Worm (Caenorhabditis elegans) whole organism, L4 larva: ENCODE data around the gene nrsn-1.

ENCODE experiments used
- F37D6.2 ChIP-seq: sonication (generic microtip); optimal IDR thresholded peaks from 2 replicates; lab custom pipeline; 2016; ENCODE audit warnings: mild to moderate bottlenecking, missing genetic modification characterization, missing compliant biosample characterization
- F44E2.7 ChIP-seq: fragments of 200-800 bp; sonication (Bioruptor generic); IDR thresholded peaks from 2 replicates; pipeline ENCODE4 v2.1.2; 2022; ENCODE audit warnings: missing genetic modification characterization, missing compliant biosample characterization
- T20F7.1 ChIP-seq: fragments of 200-800 bp; sonication (Bioruptor generic); optimal IDR thresholded peaks from 2 replicates; lab custom pipeline; 2018; ENCODE audit warnings: mild to moderate bottlenecking, missing genetic modification characterization, missing compliant biosample characterization
- Y5F2A.4 ChIP-seq: fragments of 200-800 bp; sonication (Bioruptor generic); optimal IDR thresholded peaks from 2 replicates; lab custom pipeline; 2018; ENCODE audit warnings: mild to moderate bottlenecking, missing genetic modification characterization, missing compliant biosample characterization
- Y75B8A.6 ChIP-seq: fragments of 200-800 bp; sonication (Bioruptor generic); IDR thresholded peaks from 2 replicates; pipeline ENCODE4 v1.3.6; 2022; ENCODE audit warnings: missing genetic modification reagents, missing genetic modification characterization, missing compliant biosample characterization
- ZK546.5 ChIP-seq, 2 experiments: sonication (generic microtip); optimal IDR thresholded peaks; 2 replicates each; lab custom pipeline; 2017; ENCODE audit warnings: missing biosample characterization in 2 of 2, missing genetic modification characterization in 2 of 2
- aha-1 ChIP-seq: fragments of 150-350 bp; peaks from one replicate; lab custom pipeline; 2014; ENCODE audit warnings: missing biosample characterization, missing genetic modification characterization
- aly-2 ChIP-seq: sonication (generic microtip); optimal IDR thresholded peaks from 2 replicates; lab custom pipeline; 2018; ENCODE audit warnings: missing biosample characterization, missing genetic modification characterization
- arid-1 ChIP-seq: fragments of 200-800 bp; sonication (Bioruptor generic); conservative IDR thresholded peaks from 2 replicates; pipeline ENCODE4 v1.3.6; 2022; ENCODE audit warnings: missing genetic modification reagents, missing genetic modification characterization, missing compliant biosample characterization
- ceh-28 ChIP-seq: fragments of 150-350 bp; optimal IDR thresholded peaks from 2 replicates; lab custom pipeline; 2014; ENCODE audit warnings: missing biosample characterization, missing genetic modification reagents, missing genetic modification characterization
- ces-1 ChIP-seq: fragments of 150-350 bp; sonication (generic microtip); optimal IDR thresholded peaks from 4 replicates; lab custom pipeline; 2014; ENCODE audit warnings: missing biosample characterization, missing genetic modification reagents, missing genetic modification characterization
- ctbp-1 ChIP-seq: fragments of 200-800 bp; sonication (Bioruptor generic); IDR thresholded peaks from 2 replicates; pipeline ENCODE4 v1.3.6; 2022; ENCODE audit warnings: missing genetic modification reagents, missing genetic modification characterization, missing compliant biosample characterization
- daf-16 ChIP-seq, 3 experiments: sonication (generic microtip); optimal IDR thresholded peaks; 2 replicates each; lab custom pipeline; 2016 to 2017; ENCODE audit warnings: missing genetic modification characterization in 3 of 3, missing genetic modification reagents in 3 of 3, mild to moderate bottlenecking in 2 of 3, missing compliant biosample characterization in 2 of 3, missing biosample characterization in 1 of 3, moderate library complexity in 1 of 3
- daf-19 ChIP-seq: fragments of 200-800 bp; sonication (Bioruptor generic); conservative IDR thresholded peaks from 2 replicates; pipeline ENCODE4 v1.3.6; 2022; ENCODE audit warnings: missing genetic modification characterization, missing compliant biosample characterization
- daf-8 ChIP-seq: fragments of 200-800 bp; sonication (Bioruptor generic); IDR thresholded peaks from 2 replicates; pipeline ENCODE4 v1.3.6; 2022; ENCODE audit warnings: missing genetic modification characterization, missing compliant biosample characterization
- dmd-6 ChIP-seq: fragments of 200-800 bp; sonication (Bioruptor generic); IDR thresholded peaks from 2 replicates; pipeline ENCODE4 v1.3.6; 2022; ENCODE audit warnings: missing genetic modification reagents, missing genetic modification characterization, missing compliant biosample characterization
- egl-27 ChIP-seq: sonication (generic microtip); optimal IDR thresholded peaks from 3 replicates; lab custom pipeline; 2017; ENCODE audit warnings: missing biosample characterization, missing genetic modification reagents, missing genetic modification characterization
- fkh-10 ChIP-seq: fragments of 150-350 bp; optimal IDR thresholded peaks from 2 replicates; lab custom pipeline; 2014; ENCODE audit warnings: missing biosample characterization, missing genetic modification reagents, missing genetic modification characterization
- gei-8 ChIP-seq: fragments of 200-800 bp; sonication (Bioruptor generic); optimal IDR thresholded peaks from 2 replicates; lab custom pipeline; 2018; ENCODE audit warnings: mild to moderate bottlenecking, missing genetic modification characterization, missing compliant biosample characterization
- hlh-30 ChIP-seq: sonication (generic microtip); optimal IDR thresholded peaks from 2 replicates; lab custom pipeline; 2017; ENCODE audit warnings: antibody characterized with exemption, mild to moderate bottlenecking, missing genetic modification characterization, missing compliant biosample characterization; ENCODE audit not compliant: insufficient read depth
- hmg-1.1 ChIP-seq: fragments of 200-800 bp; sonication (Bioruptor generic); IDR thresholded peaks from 2 replicates; pipeline ENCODE4 v1.3.6; 2022; ENCODE audit warnings: missing genetic modification reagents, missing genetic modification characterization, missing compliant biosample characterization
- lin-13 ChIP-seq: fragments of 150-350 bp; optimal IDR thresholded peaks from 2 replicates; lab custom pipeline; 2014; ENCODE audit warnings: missing biosample characterization, missing genetic modification reagents, missing genetic modification characterization
- lin-39 ChIP-seq: fragments of 150-350 bp; optimal IDR thresholded peaks from 2 replicates; lab custom pipeline; 2014; ENCODE audit warnings: missing biosample characterization, missing genetic modification reagents, missing genetic modification characterization
- lsy-2 ChIP-seq, 2 experiments: fragments of 150-350 bp in 1 of 2; sonication (generic microtip) in 1 of 2; optimal IDR thresholded peaks; 2 replicates each; lab custom pipeline; 2014 to 2017; ENCODE audit warnings: missing biosample characterization in 2 of 2, missing genetic modification characterization in 2 of 2
- madf-5 ChIP-seq, 2 experiments: fragments of 200-800 bp; sonication (Bioruptor generic); IDR thresholded peaks; 2 replicates each; pipeline ENCODE4 v1.3.6; 2022; ENCODE audit warnings: missing compliant biosample characterization in 2 of 2, missing genetic modification characterization in 2 of 2
- madf-9 ChIP-seq: fragments of 200-800 bp; sonication (Bioruptor generic); conservative IDR thresholded peaks from 2 replicates; pipeline ENCODE4 v1.3.6; 2022; ENCODE audit warnings: missing genetic modification reagents, missing genetic modification characterization, missing compliant biosample characterization
- mdl-1 ChIP-seq, 2 experiments: fragments of 150-350 bp in 1 of 2; sonication (generic microtip) in 1 of 2; optimal IDR thresholded peaks; 2 replicates each; lab custom pipeline; 2014 to 2017; ENCODE audit warnings: missing biosample characterization in 2 of 2, missing genetic modification characterization in 2 of 2
- mep-1 ChIP-seq: fragments of 150-350 bp; sonication (generic microtip); optimal IDR thresholded peaks from 3 replicates; lab custom pipeline; 2014; ENCODE audit warnings: missing biosample characterization, missing genetic modification characterization
- mes-2 ChIP-seq: sonication (generic microtip); optimal IDR thresholded peaks from 2 replicates; lab custom pipeline; 2016; ENCODE audit warnings: missing genotype, mild to moderate bottlenecking, missing genetic modification characterization, missing compliant biosample characterization; ENCODE audit not compliant: poor library complexity, severe bottlenecking
- mxl-2 ChIP-seq: fragments of 200-800 bp; sonication (Bioruptor generic); conservative IDR thresholded peaks from 2 replicates; pipeline ENCODE4 v1.3.6; 2022; ENCODE audit warnings: missing genetic modification reagents, missing genetic modification characterization, missing compliant biosample characterization
- nhr-102 ChIP-seq: sonication (generic microtip); optimal IDR thresholded peaks from 2 replicates; lab custom pipeline; 2016; ENCODE audit warnings: mild to moderate bottlenecking, missing genetic modification characterization, moderate library complexity, missing compliant biosample characterization
- nhr-11 ChIP-seq: fragments of 150-350 bp; optimal IDR thresholded peaks from 2 replicates; lab custom pipeline; 2014; ENCODE audit warnings: missing biosample characterization, missing genetic modification characterization
- nhr-111 ChIP-seq: fragments of 200-800 bp; sonication (Bioruptor generic); optimal IDR thresholded peaks from 2 replicates; lab custom pipeline; 2018; ENCODE audit warnings: mild to moderate bottlenecking, missing genetic modification characterization, missing compliant biosample characterization
- nhr-41 ChIP-seq: fragments of 200-800 bp; sonication (Bioruptor generic); IDR thresholded peaks from 2 replicates; pipeline ENCODE4 v1.3.6; 2022; ENCODE audit warnings: missing genetic modification reagents, missing genetic modification characterization, missing compliant biosample characterization
- nhr-6 ChIP-seq: fragments of 150-350 bp; optimal IDR thresholded peaks from 2 replicates; lab custom pipeline; 2014; ENCODE audit warnings: missing biosample characterization, missing genetic modification characterization
- php-3 ChIP-seq: fragments of 200-800 bp; sonication (Bioruptor generic); IDR thresholded peaks from 2 replicates; pipeline ENCODE4 v1.3.6; 2022; ENCODE audit warnings: missing genetic modification reagents, missing genetic modification characterization, missing compliant biosample characterization
- set-16 ChIP-seq: fragments of 200-800 bp; sonication (Bioruptor generic); IDR thresholded peaks from 2 replicates; pipeline ENCODE4 v1.3.6; 2022; ENCODE audit warnings: missing genetic modification reagents, missing genetic modification characterization, missing compliant biosample characterization
- snpc-4 ChIP-seq: fragments of 150-350 bp; optimal IDR thresholded peaks from 2 replicates; lab custom pipeline; 2014; ENCODE audit warnings: missing biosample characterization, missing genetic modification characterization
- spr-1 ChIP-seq: sonication (generic microtip); optimal IDR thresholded peaks from 2 replicates; lab custom pipeline; 2016; ENCODE audit warnings: mild to moderate bottlenecking, missing genetic modification characterization, missing compliant biosample characterization
- tag-97 ChIP-seq: fragments of 200-800 bp; sonication (Bioruptor generic); IDR thresholded peaks from 2 replicates; pipeline ENCODE4 v1.3.6; 2022; ENCODE audit warnings: missing genetic modification characterization, missing compliant biosample characterization
- tra-1 ChIP-seq: fragments of 200-800 bp; sonication (Bioruptor generic); IDR thresholded peaks from 2 replicates; pipeline ENCODE4 v1.3.6; 2022; ENCODE audit warnings: missing genetic modification reagents, missing genetic modification characterization, missing compliant biosample characterization
- unc-62 ChIP-seq, 3 experiments: fragments of 150-350 bp in 1 of 3; sonication (generic microtip); optimal IDR thresholded peaks in 2 of 3; peaks in 1 of 3; 1 replicate in 1 of 3; 2 replicates in 2 of 3; lab custom pipeline; 2014 to 2017; ENCODE audit warnings: missing biosample characterization in 3 of 3, missing genetic modification characterization in 3 of 3, missing genetic modification reagents in 3 of 3, missing genotype in 1 of 3
- zfp-3 ChIP-seq: fragments of 200-800 bp; sonication (Bioruptor generic); conservative IDR thresholded peaks from 2 replicates; pipeline ENCODE4 v1.3.6; 2022; ENCODE audit warnings: missing genetic modification reagents, missing genetic modification characterization, missing compliant biosample characterization
- zip-11 ChIP-seq: fragments of 200-800 bp; sonication (Bioruptor generic); IDR thresholded peaks from 2 replicates; pipeline ENCODE4 v1.3.6; 2022; ENCODE audit warnings: missing genetic modification characterization, missing compliant biosample characterization
- ztf-7 ChIP-seq: fragments of 150-350 bp; optimal IDR thresholded peaks from 2 replicates; lab custom pipeline; 2014; ENCODE audit warnings: missing biosample characterization, missing genetic modification characterization

The nrsn-1 gene

DNA sequence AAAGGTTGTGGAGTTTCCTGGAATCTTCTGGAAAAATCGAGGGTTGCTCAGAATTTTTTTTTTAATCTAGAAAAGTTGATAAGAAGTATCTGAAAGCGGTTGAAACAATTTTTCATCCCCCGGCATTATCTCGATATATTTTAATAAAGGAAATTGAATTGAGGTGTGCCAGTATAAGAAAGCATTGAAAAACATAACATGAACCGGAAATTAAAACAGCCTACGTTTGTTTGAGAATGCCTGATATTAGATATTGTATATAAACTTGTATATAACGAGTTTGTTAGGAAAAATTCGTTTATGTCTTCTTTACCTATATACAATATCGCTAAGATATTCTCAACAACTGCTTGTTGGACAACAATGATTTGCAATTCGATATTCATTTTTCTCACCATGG lies 9.0 kb upstream of the nrsn-1 start, which contains the start of gene str-30:
Gene str-30 (plus strand): TSS at position 301 of the 400 bp plus-strand sequence.
- TF ChIP-seq daf-19 (GFP tag; lab: Robert Waterston, UW) = no peak
- no peak for TF ChIP-seq php-3
- no peak for TF ChIP-seq T20F7.1 (GFP tag; lab: Kevin White, UChicago)
- no peak for TF ChIP-seq nhr-6 (tag; lab: Kevin White, UChicago)
- TF ChIP-seq ctbp-1 (GFP tag; lab: Robert Waterston, UW) = no peak
- TF ChIP-seq aly-2 (tag; lab: Kevin White, UChicago) = no peak

DNA sequence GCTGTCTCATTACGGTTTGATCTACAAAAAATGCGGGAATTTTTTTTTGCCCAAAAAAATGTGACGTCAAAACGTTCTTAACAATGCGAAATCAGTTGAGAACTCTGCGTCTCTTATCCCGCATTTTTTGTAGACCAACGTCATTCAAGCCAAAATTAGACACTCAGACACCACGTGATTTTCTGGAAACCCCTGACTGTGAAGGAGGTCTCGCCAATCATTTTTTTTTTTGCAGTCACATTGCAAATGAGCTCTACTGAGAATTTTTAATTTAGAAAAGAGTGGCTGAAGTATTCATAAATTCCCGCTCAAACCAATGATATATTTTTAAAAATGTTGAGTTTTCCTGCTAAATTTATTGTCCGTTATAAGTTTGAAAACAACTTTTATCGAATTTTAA lies 2.7 kb upstream of the nrsn-1 start:
- TF ChIP-seq mes-2 (tag; lab: Kevin White, UChicago) = no peak
- no peak for TF ChIP-seq nhr-111 (GFP tag; lab: Kevin White, UChicago)
- TF ChIP-seq nhr-6 (tag; lab: Kevin White, UChicago) = no peak
- no peak for TF ChIP-seq T20F7.1 (GFP tag; lab: Kevin White, UChicago)
- TF ChIP-seq fkh-10 (GFP tag; lab: Kevin White, UChicago) = no peak
- no peak for TF ChIP-seq nhr-102 (tag; lab: Kevin White, UChicago)
- TF ChIP-seq spr-1 (tag; lab: Kevin White, UChicago) = no peak
- no peak for TF ChIP-seq snpc-4 (tag; lab: Kevin White, UChicago)
- TF ChIP-seq Y5F2A.4 (GFP tag; lab: Kevin White, UChicago) = no peak
- TF ChIP-seq ces-1 (GFP tag; lab: Kevin White, UChicago) = no peak
- no peak for TF ChIP-seq tra-1
- no peak for TF ChIP-seq lin-39 (tag; lab: Kevin White, UChicago)
- no peak for TF ChIP-seq ZK546.5 (tag; optimal IDR thresholded peaks at IDR 0.05; lab: Kevin White, UChicago)
- TF ChIP-seq arid-1 (GFP tag; lab: Robert Waterston, UW) = no peak
- TF ChIP-seq daf-19 (GFP tag; lab: Robert Waterston, UW) = no peak
- no peak for TF ChIP-seq daf-16 (GFP tag; optimal IDR thresholded peaks at IDR 0.05; lab: Kevin White, UChicago)
- no peak for TF ChIP-seq daf-16 (tag; optimal IDR thresholded peaks at IDR 0.05; lab: Kevin White, UChicago)
- no peak for TF ChIP-seq F44E2.7 (GFP tag; lab: Robert Waterston, UW)
- TF ChIP-seq daf-8 (GFP tag; lab: Robert Waterston, UW) = no peak
- TF ChIP-seq zfp-3 (GFP tag; lab: Robert Waterston, UW) = no peak
- TF ChIP-seq hlh-30 (tag; lab: Kevin White, UChicago) = no peak

DNA sequence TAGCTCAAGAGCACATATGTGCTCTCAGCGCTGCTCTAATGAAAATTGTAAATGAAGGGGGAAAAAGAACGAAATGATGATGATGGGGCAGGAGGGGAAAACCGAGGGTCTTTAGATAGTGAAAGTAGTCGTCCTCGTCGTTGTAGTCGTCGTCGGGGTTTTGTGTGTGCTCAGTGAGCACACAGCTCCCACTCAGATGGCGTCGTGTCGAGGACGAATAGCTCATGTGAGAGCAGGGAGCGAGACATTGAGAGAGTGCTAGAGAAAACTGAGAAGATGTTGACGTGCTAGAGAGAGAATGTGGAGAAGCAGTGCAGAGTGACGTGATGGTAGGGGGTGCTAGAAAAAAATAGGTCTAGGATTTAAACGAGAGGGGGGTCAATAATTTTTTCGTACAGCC lies 2.0 kb upstream of the nrsn-1 start:
- TF ChIP-seq gei-8 (GFP tag; lab: Kevin White, UChicago) (no peak), set-16 (GFP tag; lab: Robert Waterston, UW) (0 out of 2 replicates have a peak, but pooled peaks have one; percentile 24), lin-13 (GFP tag; lab: Kevin White, UChicago) (no peak), lsy-2 (tag; optimal IDR thresholded peaks at IDR 0.05; lab: Kevin White, UChicago) (peak in 1 of 2 experiments; percentile 68), nhr-11 (tag; lab: Kevin White, UChicago) (peak; percentile 14), mxl-2 (no peak), ceh-28 (tag; lab: Kevin White, UChicago) (no peak), mdl-1 (tag; optimal IDR thresholded peaks at IDR 0.05; lab: Kevin White, UChicago) (peak in 1 of 2 experiments; percentile 48), Y75B8A.6 (no peak), dmd-6 (GFP tag; lab: Robert Waterston, UW) (peak; percentile 21; the same call in 1 of the 2 replicates), F37D6.2 (tag; lab: Kevin White, UChicago) (peak; percentile 26), egl-27 (tag; lab: Kevin White, UChicago) (no peak), nhr-41 (no peak), ces-1 (GFP tag; lab: Kevin White, UChicago) (no peak), zip-11 (GFP tag; lab: Robert Waterston, UW) (no peak), ctbp-1 (GFP tag; lab: Robert Waterston, UW) (peak; percentile 47; the same call in 1 of the 2 replicates), ztf-7 (tag; lab: Kevin White, UChicago) (no peak), fkh-10 (GFP tag; lab: Kevin White, UChicago) (peak; percentile 61), hlh-30 (tag; lab: Kevin White, UChicago) (peak; percentile 65), mep-1 (tag; lab: Kevin White, UChicago) (peak; percentile 59), madf-5 (GFP tag; IDR thresholded peaks at IDR 0.05; lab: Robert Waterston, UW) (no peak), tag-97 (GFP tag; lab: Robert Waterston, UW) (no peak), hmg-1.1 (GFP tag; lab: Robert Waterston, UW) (peak; percentile 57; the same call in 1 of the 2 replicates), madf-9 (no peak), unc-62 (GFP tag; optimal IDR thresholded peaks at IDR 0.05 in 1 of 2; lab: Kevin White, UChicago) (peak in 1 of 2 experiments; percentile 99), unc-62 (tag; optimal IDR thresholded peaks at IDR 0.05; lab: Kevin White, UChicago) (no peak), aha-1 (peak; percentile 99)
